Worm (Caenorhabditis elegans): ENCODE measurements around the gene ubxn-2.

Gene ubxn-2

DNA sequence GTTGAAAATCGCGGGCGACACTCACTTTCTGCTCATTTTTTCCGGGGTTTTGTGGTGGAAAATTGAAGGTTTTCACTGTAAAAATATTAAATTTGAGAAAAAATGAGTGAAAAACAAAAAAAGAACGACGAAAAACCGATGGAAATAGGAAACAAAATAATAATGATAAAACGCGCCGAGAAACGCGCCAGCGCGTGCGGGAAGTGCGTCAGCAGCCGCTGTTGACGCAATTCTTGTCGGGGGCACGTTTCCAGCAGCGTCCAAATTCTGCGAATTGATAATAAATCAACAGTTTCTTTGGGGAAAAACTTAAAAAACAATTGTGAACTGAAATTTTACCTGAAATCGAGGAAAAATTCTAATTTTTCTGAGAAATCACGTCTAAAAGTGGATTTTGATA, at the start of gene ubxn-2 (continued):
- TF ChIP-seq vab-7 (GFP tag; IDR thresholded peaks at IDR 0.05) (no peak), daf-19 (GFP tag; conservative IDR thresholded peaks at IDR 0.05) (no peak), spr-1 (tag; optimal IDR thresholded peaks at IDR 0.05) (peak; percentile 58), lin-15B (tag; optimal IDR thresholded peaks at IDR 0.05) (no peak), mxl-3 (GFP tag; optimal IDR thresholded peaks at IDR 0.05) (peak; percentile 65), nhr-41 (GFP tag; IDR thresholded peaks at IDR 0.05) (no peak), nhr-102 (tag; optimal IDR thresholded peaks at IDR 0.05) (peak; percentile 78), madf-5 (GFP tag; IDR thresholded peaks at IDR 0.05) (no peak), nhr-28 (tag; optimal IDR thresholded peaks at IDR 0.05) (peak; percentile 43), fkh-10 (GFP tag; optimal IDR thresholded peaks at IDR 0.05) (peak; percentile 34), ztf-11 (tag; optimal IDR thresholded peaks at IDR 0.05) (no peak), lir-3 (tag; optimal IDR thresholded peaks at IDR 0.05) (no peak), mdl-1 (tag; optimal IDR thresholded peaks at IDR 0.05) (peak in 1 of 2 experiments; percentile 52), daf-16 (GFP tag; optimal IDR thresholded peaks at IDR 0.05) (no peak), daf-16 (tag; optimal IDR thresholded peaks at IDR 0.05) (peak; percentile 34), egl-27 (tag; optimal IDR thresholded peaks at IDR 0.05) (no peak), pha-4 (GFP tag; IDR thresholded peaks at IDR 0.05) (peak; percentile 67), pha-4 (tag; optimal IDR thresholded peaks at IDR 0.05) (no peak), mes-2 (tag; optimal IDR thresholded peaks at IDR 0.05; ENCODE audit: poor library complexity, severe bottlenecking) (peak; percentile 92), lsy-2 (tag; optimal IDR thresholded peaks at IDR 0.05) (peak in 1 of 2 experiments; percentile 89), Y75B8A.6 (GFP tag; IDR thresholded peaks at IDR 0.05) (no peak), ceh-44 (GFP tag; IDR thresholded peaks at IDR 0.05) (no peak), nhr-6 (tag; optimal IDR thresholded peaks at IDR 0.05) (peak; percentile 49), skn-1 (tag; optimal IDR thresholded peaks at IDR 0.05) (no peak), sdz-12 (GFP tag; optimal IDR thresholded peaks at IDR 0.05) (no peak), F37D6.2 (tag; optimal IDR thresholded peaks at IDR 0.05) (peak; percentile 48), D1046.2 (GFP tag; IDR thresholded peaks at IDR 0.05) (0 out of 2 replicates have a peak, but pooled peaks have one; percentile 7), lin-39 (tag; optimal IDR thresholded peaks at IDR 0.05) (no peak), unc-130 (GFP tag; optimal IDR thresholded peaks at IDR 0.05) (peak; percentile 37), ceh-82 (tag; optimal IDR thresholded peaks at IDR 0.05) (no peak), dmd-9 (GFP tag; IDR thresholded peaks at IDR 0.05) (0 out of 2 replicates have a peak, but pooled peaks have one; percentile 43), ces-1 (GFP tag; optimal IDR thresholded peaks at IDR 0.05) (no peak), hlh-11 (tag; optimal IDR thresholded peaks at IDR 0.05) (peak; percentile 64), ceh-20 (GFP tag; IDR thresholded peaks at IDR 0.05) (no peak)

DNA sequence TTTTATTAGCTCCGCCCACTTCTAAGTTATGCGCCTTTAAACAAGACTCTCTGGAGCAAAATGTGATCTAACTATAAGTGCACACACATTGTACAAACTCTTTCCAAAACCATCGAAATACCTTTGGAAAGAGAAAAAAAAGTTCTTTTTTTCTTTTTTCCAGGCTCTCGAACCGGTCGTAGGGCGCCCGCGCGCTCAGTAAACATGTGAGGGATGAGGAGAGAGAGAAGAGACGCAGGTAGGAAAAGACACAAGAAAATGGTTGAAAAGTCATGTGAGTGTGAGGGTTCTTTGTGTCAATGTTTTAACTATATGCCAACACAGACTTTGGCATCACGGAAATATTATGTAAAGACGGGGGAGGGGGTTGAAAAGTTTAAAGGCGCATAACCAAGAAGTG, 48.9 kb upstream of the ubxn-2 start:
- TF ChIP-seq Y48G9A.11 (GFP tag; IDR thresholded peaks at IDR 0.05) (no peak), mxl-2 (GFP tag; conservative IDR thresholded peaks at IDR 0.05) (no peak), mdl-1 (tag; optimal IDR thresholded peaks at IDR 0.05) (peak; percentile 9 to 87), F37D6.2 (tag; optimal IDR thresholded peaks at IDR 0.05) (no peak), unc-62 (GFP tag; optimal IDR thresholded peaks at IDR 0.05 in 1 of 2) (peak in 1 of 2 experiments; percentile 98), unc-62 (tag; optimal IDR thresholded peaks at IDR 0.05) (no peak), zfp-3 (GFP tag; conservative IDR thresholded peaks at IDR 0.05) (no peak; the same call in 1 of the 2 replicates), unc-39 (tag; optimal IDR thresholded peaks at IDR 0.05) (no peak), gei-8 (GFP tag; optimal IDR thresholded peaks at IDR 0.05) (no peak), aha-1 (tag) (peak; percentile 98), D1046.2 (GFP tag; IDR thresholded peaks at IDR 0.05) (no peak), dmd-6 (GFP tag; IDR thresholded peaks at IDR 0.05) (peak; percentile 78), snpc-4 (tag; optimal IDR thresholded peaks at IDR 0.05) (no peak), mes-2 (tag; optimal IDR thresholded peaks at IDR 0.05; ENCODE audit: poor library complexity, severe bottlenecking) (peak; percentile 58), dmd-9 (GFP tag; IDR thresholded peaks at IDR 0.05) (no peak), ama-1 (optimal IDR thresholded peaks at IDR 0.05) (peak; percentile 85), F10B5.3 (tag; optimal IDR thresholded peaks at IDR 0.05) (no peak), lin-13 (GFP tag; optimal IDR thresholded peaks at IDR 0.05) (peak; percentile 75), F26F4.8 (GFP tag; conservative IDR thresholded peaks at IDR 0.05) (no peak), Y5F2A.4 (GFP tag; optimal IDR thresholded peaks at IDR 0.05) (no peak), ceh-44 (GFP tag; IDR thresholded peaks at IDR 0.05) (no peak), spr-3 (GFP tag; optimal IDR thresholded peaks at IDR 0.05) (no peak), dmd-8 (GFP tag; IDR thresholded peaks at IDR 0.05) (no peak), hlh-11 (tag; optimal IDR thresholded peaks at IDR 0.05) (peak; percentile 94), nhr-25 (tag; optimal IDR thresholded peaks at IDR 0.05; ENCODE audit: borderline replicate concordance, insufficient read depth) (no peak)
